Worm (Caenorhabditis elegans) whole organism, L1 larva: ENCODE measurements around the gene T03E6.8.

Experiments
- ceh-82 ChIP-seq, 3 experiments: fragments of 150-350 bp in 1 of 3; sonication (generic microtip) in 2 of 3; optimal IDR thresholded peaks; 2 replicates each; lab custom pipeline; 2014 to 2017; ENCODE audit warnings: missing biosample characterization in 3 of 3, missing genetic modification characterization in 3 of 3
- dpl-1 ChIP-seq, 3 experiments: fragments of 150-350 bp in 2 of 3; sonication (generic microtip) in 1 of 3; optimal IDR thresholded peaks; 2 replicates each; lab custom pipeline; 2014 to 2017; ENCODE audit warnings: missing biosample characterization in 3 of 3, missing genetic modification characterization in 3 of 3, missing genetic modification reagents in 3 of 3
- efl-1 ChIP-seq, 4 experiments: fragments of 150-350 bp; optimal IDR thresholded peaks in 3 of 4; peaks in 1 of 4; 1 replicate in 1 of 4; 2 replicates in 3 of 4; lab custom pipeline; 2014; ENCODE audit warnings: missing biosample characterization in 2 of 4, missing genetic modification characterization in 2 of 4, missing genetic modification reagents in 2 of 4
- elt-3 ChIP-seq, 6 experiments: fragments of 150-350 bp in 1 of 6; sonication (generic microtip); optimal IDR thresholded peaks; 2 replicates each; lab custom pipeline; 2017 to 2018; ENCODE audit warnings: missing biosample characterization in 6 of 6, missing genetic modification characterization in 6 of 6, inconsistent platforms in 1 of 6
- lsy-2 ChIP-seq, 2 experiments: fragments of 150-350 bp; optimal IDR thresholded peaks; 2 replicates each; lab custom pipeline; 2014; ENCODE audit warnings: missing biosample characterization in 2 of 2, missing genetic modification characterization in 2 of 2
- mdl-1 ChIP-seq, 2 experiments: fragments of 150-350 bp; optimal IDR thresholded peaks; 2 replicates each; lab custom pipeline; 2014 to 2017; ENCODE audit warnings: missing biosample characterization in 2 of 2, missing genetic modification characterization in 2 of 2, inconsistent platforms in 1 of 2
- nhr-20 ChIP-seq: sonication (generic microtip); optimal IDR thresholded peaks from 2 replicates; lab custom pipeline; 2016; ENCODE audit warnings: mild to moderate bottlenecking, missing genetic modification characterization, missing compliant biosample characterization
- nhr-237 ChIP-seq: fragments of 150-350 bp; optimal IDR thresholded peaks from 2 replicates; lab custom pipeline; 2014; ENCODE audit warnings: missing biosample characterization, missing genetic modification characterization
- pqm-1 ChIP-seq: sonication (generic microtip); optimal IDR thresholded peaks from 3 replicates; lab custom pipeline; 2017; ENCODE audit warnings: missing biosample characterization, missing genetic modification characterization
- rnt-1 ChIP-seq: sonication (generic microtip); optimal IDR thresholded peaks from 2 replicates; lab custom pipeline; 2016; ENCODE audit warnings: mild to moderate bottlenecking, missing genetic modification characterization, moderate library complexity, missing compliant biosample characterization
- sptf-1 ChIP-seq: fragments of 150-350 bp; optimal IDR thresholded peaks from 2 replicates; lab custom pipeline; 2014; ENCODE audit warnings: missing biosample characterization, missing genetic modification characterization
- unc-130 ChIP-seq: fragments of 150-350 bp; optimal IDR thresholded peaks from 2 replicates; lab custom pipeline; 2017; ENCODE audit warnings: missing biosample characterization, missing genetic modification characterization, inconsistent platforms
- unc-30 ChIP-seq: sonication (generic microtip); optimal IDR thresholded peaks from 2 replicates; lab custom pipeline; 2017; ENCODE audit warnings: missing biosample characterization, missing genetic modification characterization

DNA sequence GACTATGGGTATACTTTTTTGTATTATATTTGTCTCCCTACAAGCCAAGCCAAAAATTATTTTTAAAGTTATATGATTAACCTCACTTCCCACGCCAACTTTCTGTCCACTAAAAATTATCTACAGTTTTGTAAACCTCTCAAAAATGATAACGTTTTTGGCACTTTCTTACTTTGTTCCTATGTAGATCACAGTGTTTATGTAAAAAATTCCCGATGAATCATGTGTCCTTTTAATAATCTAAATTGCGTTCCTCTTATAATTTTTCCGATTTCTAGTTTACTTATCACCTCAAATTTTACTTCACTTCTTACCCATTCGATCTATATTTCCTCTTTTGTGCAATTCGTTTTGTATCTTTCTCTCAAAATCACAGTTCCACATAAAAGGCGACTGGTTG is 1.3 kb upstream of the T03E6.8 start:
- TF ChIP-seq ceh-82 (tag; optimal IDR thresholded peaks at IDR 0.05; lab: Kevin White, UChicago) (no peak), elt-3 (tag; optimal IDR thresholded peaks at IDR 0.05; lab: Kevin White, UChicago) (no peak), lsy-2 (tag; optimal IDR thresholded peaks at IDR 0.05; lab: Kevin White, UChicago) (no peak), nhr-20 (no peak), pqm-1 (no peak), sptf-1 (tag; lab: Kevin White, UChicago) (no peak), dpl-1 (GFP tag; optimal IDR thresholded peaks at IDR 0.05; lab: Kevin White, UChicago) (no peak), unc-130 (tag; lab: Kevin White, UChicago) (no peak), rnt-1 (tag; lab: Kevin White, UChicago) (no peak), mdl-1 (tag; optimal IDR thresholded peaks at IDR 0.05; lab: Kevin White, UChicago) (no peak), unc-30 (tag; lab: Kevin White, UChicago) (no peak), efl-1 (optimal IDR thresholded peaks at IDR 0.05; lab: Kevin White, UChicago) (no peak), efl-1 (GFP tag; optimal IDR thresholded peaks at IDR 0.05 in 1 of 2; lab: Kevin White, UChicago) (no peak), nhr-237 (no peak)
